3 fruit fly cellular contexts compared by ENCODE assay signal in genomic region chr3R:26543441-26543826, dm6.
TF ChIP-seq lines count a peak whose summit lies in the region.

No protein-coding gene starts in this region.

- TF ChIP-seq CTCF in whole organism, embryonic (GFP tag; optimal IDR thresholded peaks at IDR 0.05; lab: Kevin White, UChicago) = no peak

TF ChIP-seq in whole organism, embryonic, 481 proteins besides CTCF, POLR2A, EP300 and RAD21:
- TF ChIP-seq crp (GFP tag; optimal IDR thresholded peaks at IDR 0.05; lab: Kevin White, UChicago) = no peak
- no peak for TF ChIP-seq Fer3 (tag; optimal IDR thresholded peaks at IDR 0.05; lab: Kevin White, UChicago)
- no peak for TF ChIP-seq MTF-1 (GFP tag; optimal IDR thresholded peaks at IDR 0.05; lab: Kevin White, UChicago; ENCODE audit: borderline replicate concordance)
- TF ChIP-seq bsh (GFP tag; optimal IDR thresholded peaks at IDR 0.05; lab: Kevin White, UChicago) = peak in 1 of 2 experiments; percentile 30
- no peak for TF ChIP-seq CG12104 (GFP tag; optimal IDR thresholded peaks at IDR 0.05; lab: Kevin White, UChicago)
- peak; percentile 74 for TF ChIP-seq nom (GFP tag; optimal IDR thresholded peaks at IDR 0.05; lab: Kevin White, UChicago)
- TF ChIP-seq CG3995 (GFP tag; optimal IDR thresholded peaks at IDR 0.05; lab: Kevin White, UChicago) = no peak
- TF ChIP-seq CG30403 (GFP tag; optimal IDR thresholded peaks at IDR 0.05; lab: Kevin White, UChicago) = no peak
- no peak for TF ChIP-seq seq (GFP tag; IDR thresholded peaks at IDR 0.05; lab: Robert Waterston, UW)
- TF ChIP-seq CG2889 (GFP tag; IDR thresholded peaks at IDR 0.05; lab: Robert Waterston, UW) = no peak
- TF ChIP-seq CG17186 (GFP tag; optimal IDR thresholded peaks at IDR 0.05; lab: Kevin White, UChicago) = no peak
- TF ChIP-seq Drgx (GFP tag; IDR thresholded peaks at IDR 0.05; lab: Robert Waterston, UW) = 0 out of 2 replicates have a peak, but pooled peaks have one; percentile 29
- TF ChIP-seq Taf1 (GFP tag; IDR thresholded peaks at IDR 0.05; lab: Robert Waterston, UW) = no peak
- TF ChIP-seq CG18476 (GFP tag; optimal IDR thresholded peaks at IDR 0.05; lab: Kevin White, UChicago) = no peak
- no peak for TF ChIP-seq CG10431 (GFP tag; optimal IDR thresholded peaks at IDR 0.05; lab: Kevin White, UChicago)

TF ChIP-seq in whole organism, prepupa, 60 proteins besides CTCF, POLR2A, EP300 and RAD21 (continues in another document):
- TF ChIP-seq Hr38 (GFP tag; optimal IDR thresholded peaks at IDR 0.05; lab: Kevin White, UChicago) (no peak), CG16779 (tag; optimal IDR thresholded peaks at IDR 0.05; lab: Kevin White, UChicago) (peak; percentile 12), CG6163 (GFP tag; IDR thresholded peaks at IDR 0.05; lab: Robert Waterston, UW) (peak; percentile 60), fd59A (GFP tag; optimal IDR thresholded peaks at IDR 0.05; lab: Kevin White, UChicago) (peak; percentile 10), Met (GFP tag; optimal IDR thresholded peaks at IDR 0.05; lab: Kevin White, UChicago) (no peak), salr (GFP tag; optimal IDR thresholded peaks at IDR 0.05; lab: Kevin White, UChicago) (peak in 1 of 2 experiments; percentile 52), CG31627 (GFP tag; optimal IDR thresholded peaks at IDR 0.05; lab: Kevin White, UChicago) (no peak), Sox14 (GFP tag; optimal IDR thresholded peaks at IDR 0.05; lab: Kevin White, UChicago) (peak; percentile 44), Blimp-1 (GFP tag; optimal IDR thresholded peaks at IDR 0.05; lab: Kevin White, UChicago) (no peak), Gug (GFP tag; IDR thresholded peaks at IDR 0.05; lab: Robert Waterston, UW) (no peak), esn (GFP tag; optimal IDR thresholded peaks at IDR 0.05; lab: Kevin White, UChicago) (no peak), CG8319 (GFP tag; optimal IDR thresholded peaks at IDR 0.05; lab: Kevin White, UChicago) (no peak), CG34406 (GFP tag; optimal IDR thresholded peaks at IDR 0.05; lab: Kevin White, UChicago) (no peak), Eip75B (GFP tag; optimal IDR thresholded peaks at IDR 0.05; lab: Kevin White, UChicago) (peak; percentile 35), Eip78C (GFP tag; lab: Kevin White, UChicago) (peak; percentile 56), dac (GFP tag; optimal IDR thresholded peaks at IDR 0.05; lab: Kevin White, UChicago) (peak; percentile 16), CG6276 (GFP tag; optimal IDR thresholded peaks at IDR 0.05; lab: Kevin White, UChicago) (peak; percentile 56), CG10669 (GFP tag; optimal IDR thresholded peaks at IDR 0.05; lab: Kevin White, UChicago) (no peak), CG6792 (GFP tag; optimal IDR thresholded peaks at IDR 0.05; lab: Kevin White, UChicago) (no peak), spab (GFP tag; optimal IDR thresholded peaks at IDR 0.05; lab: Kevin White, UChicago) (peak; percentile 46), topi (GFP tag; optimal IDR thresholded peaks at IDR 0.05; lab: Kevin White, UChicago) (no peak), Hr4 (GFP tag; optimal IDR thresholded peaks at IDR 0.05; lab: Kevin White, UChicago) (peak; percentile 40), CG3919 (GFP tag; optimal IDR thresholded peaks at IDR 0.05; lab: Kevin White, UChicago) (peak; percentile 22), CG7368 (GFP tag; optimal IDR thresholded peaks at IDR 0.05; lab: Kevin White, UChicago) (peak; percentile 22), net (GFP tag; optimal IDR thresholded peaks at IDR 0.05; lab: Kevin White, UChicago) (peak; percentile 29), CG6808 (GFP tag; optimal IDR thresholded peaks at IDR 0.05; lab: Kevin White, UChicago) (peak; percentile 72), Lpt (GFP tag; optimal IDR thresholded peaks at IDR 0.05; lab: Kevin White, UChicago) (peak; percentile 67), Hr39 (GFP tag; optimal IDR thresholded peaks at IDR 0.05; lab: Kevin White, UChicago) (no peak), OdsH (GFP tag; optimal IDR thresholded peaks at IDR 0.05; lab: Kevin White, UChicago) (peak; percentile 3), pdm3 (GFP tag; optimal IDR thresholded peaks at IDR 0.05; lab: Kevin White, UChicago) (peak; percentile 17), CG15336 (GFP tag; IDR thresholded peaks at IDR 0.05; lab: Robert Waterston, UW) (peak; percentile 63; the same call in 1 of the 2 replicates), CG8119 (GFP tag; IDR thresholded peaks at IDR 0.05; lab: Robert Waterston, UW) (peak; percentile 75), Ets96B (tag; optimal IDR thresholded peaks at IDR 0.05; lab: Kevin White, UChicago) (no peak), CG11762 (GFP tag; optimal IDR thresholded peaks at IDR 0.05; lab: Kevin White, UChicago; ENCODE audit: insufficient read depth) (no peak), cyc (GFP tag; optimal IDR thresholded peaks at IDR 0.05; lab: Kevin White, UChicago) (no peak), eg (GFP tag; IDR thresholded peaks at IDR 0.05; lab: Robert Waterston, UW) (no peak), CG11294 (GFP tag; IDR thresholded peaks at IDR 0.05; lab: Robert Waterston, UW) (no peak), achi (GFP tag; optimal IDR thresholded peaks at IDR 0.05; lab: Kevin White, UChicago) (peak; percentile 59), CG32006 (GFP tag; optimal IDR thresholded peaks at IDR 0.05; lab: Kevin White, UChicago) (peak; percentile 56), CG3032 (tag; optimal IDR thresholded peaks at IDR 0.05; lab: Kevin White, UChicago) (no peak)

TF ChIP-seq in whole organism, pupa, 21 proteins besides CTCF, POLR2A, EP300 and RAD21:
- TF ChIP-seq CG17806 (tag; optimal IDR thresholded peaks at IDR 0.05; lab: Kevin White, UChicago) (peak; percentile 40), CG9948 (tag; optimal IDR thresholded peaks at IDR 0.05; lab: Kevin White, UChicago) (peak; percentile 35), CG12605 (GFP tag; IDR thresholded peaks at IDR 0.05; lab: Robert Waterston, UW) (peak; percentile 60), D1 (tag; optimal IDR thresholded peaks at IDR 0.05; lab: Kevin White, UChicago) (no peak), CG32121 (GFP tag; IDR thresholded peaks at IDR 0.05; lab: Robert Waterston, UW) (0 out of 2 replicates have a peak, but pooled peaks have one; percentile 24), rn (GFP tag; IDR thresholded peaks at IDR 0.05; lab: Robert Waterston, UW) (no peak), CG13204 (GFP tag; optimal IDR thresholded peaks at IDR 0.05; lab: Kevin White, UChicago) (peak; percentile 41), CG8301 (tag; optimal IDR thresholded peaks at IDR 0.05; lab: Kevin White, UChicago) (peak; percentile 35), Pif1B (GFP tag; optimal IDR thresholded peaks at IDR 0.05; lab: Kevin White, UChicago) (no peak), CG14655 (GFP tag; optimal IDR thresholded peaks at IDR 0.05; lab: Kevin White, UChicago) (peak; percentile 55), Pif1A (GFP tag; optimal IDR thresholded peaks at IDR 0.05; lab: Kevin White, UChicago) (no peak), gl (tag; optimal IDR thresholded peaks at IDR 0.05; lab: Kevin White, UChicago) (peak; percentile 60), CG10348 (GFP tag; IDR thresholded peaks at IDR 0.05; lab: Robert Waterston, UW) (no peak), CG8159 (tag; optimal IDR thresholded peaks at IDR 0.05; lab: Kevin White, UChicago) (peak; percentile 57), CG34367 (tag; optimal IDR thresholded peaks at IDR 0.05; lab: Kevin White, UChicago) (peak; percentile 42), CG4496 (GFP tag; IDR thresholded peaks at IDR 0.05; lab: Robert Waterston, UW) (peak; percentile 59; the same call in 1 of the 3 replicates), EcR (GFP tag; optimal IDR thresholded peaks at IDR 0.05; lab: Kevin White, UChicago) (peak; percentile 31), Ets98B (GFP tag; IDR thresholded peaks at IDR 0.05; lab: Robert Waterston, UW) (peak; percentile 39; the same call in 1 of the 2 replicates), Snoo (tag; optimal IDR thresholded peaks at IDR 0.05; lab: Kevin White, UChicago) (no peak), CG15710 (tag; optimal IDR thresholded peaks at IDR 0.05; lab: Kevin White, UChicago) (peak; percentile 31), fd96Ca (GFP tag; IDR thresholded peaks at IDR 0.05; lab: Robert Waterston, UW) (peak; percentile 68; the same call in 2 of the 3 replicates)

Comparison
In these comparisons a context has a peak if more than half of its experiments do, and no peak if none do; other contexts are left out.
1. Of the 7 proteins assayed by ChIP-seq in both whole organism, embryonic and whole organism, prepupa: peak only in whole organism, embryonic: none; only in whole organism, prepupa: CG16779 and Lpt; in both: none; in neither: 5.